Worm (Caenorhabditis elegans) whole organism, L2 larva: ENCODE measurements around the gene F20D6.2.

Source experiments
- R02D3.7 ChIP-seq: fragments of 150-350 bp; optimal IDR thresholded peaks from 2 replicates; lab custom pipeline; 2014; ENCODE audit warnings: missing biosample characterization, missing genetic modification characterization
- aly-2 ChIP-seq: fragments of 150-350 bp; optimal IDR thresholded peaks from 2 replicates; lab custom pipeline; 2014; ENCODE audit warnings: missing biosample characterization, missing genetic modification characterization
- egl-27 ChIP-seq: sonication (generic microtip); optimal IDR thresholded peaks from 3 replicates; lab custom pipeline; 2017; ENCODE audit warnings: missing biosample characterization, missing genetic modification reagents, missing genetic modification characterization
- elt-1 ChIP-seq: fragments of 150-350 bp; optimal IDR thresholded peaks from 2 replicates; lab custom pipeline; 2014; ENCODE audit warnings: missing biosample characterization, missing genetic modification characterization
- lsy-2 ChIP-seq, 2 experiments: fragments of 150-350 bp in 1 of 2; sonication (generic microtip) in 1 of 2; optimal IDR thresholded peaks; 2 replicates each; lab custom pipeline; 2014 to 2017; ENCODE audit warnings: missing biosample characterization in 2 of 2, missing genetic modification characterization in 2 of 2
- nhr-11 ChIP-seq: fragments of 150-350 bp; optimal IDR thresholded peaks from 2 replicates; lab custom pipeline; 2014; ENCODE audit warnings: missing biosample characterization, missing genetic modification characterization
- nhr-12 ChIP-seq: fragments of 150-350 bp; optimal IDR thresholded peaks from 2 replicates; lab custom pipeline; 2014; ENCODE audit warnings: missing biosample characterization, missing genetic modification characterization
- skn-1 ChIP-seq: sonication (generic microtip); optimal IDR thresholded peaks from 2 replicates; lab custom pipeline; 2017; ENCODE audit warnings: missing biosample characterization, missing genetic modification characterization
- snpc-4 ChIP-seq: fragments of 150-350 bp; optimal IDR thresholded peaks from 2 replicates; lab custom pipeline; 2014; ENCODE audit warnings: missing biosample characterization, missing genetic modification characterization
- unc-62 ChIP-seq: fragments of 150-350 bp; optimal IDR thresholded peaks from 2 replicates; lab custom pipeline; 2014; ENCODE audit warnings: missing biosample characterization, missing genetic modification reagents, missing genetic modification characterization
- zag-1 ChIP-seq: fragments of 150-350 bp; optimal IDR thresholded peaks from 2 replicates; lab custom pipeline; 2014; ENCODE audit warnings: missing biosample characterization, missing genetic modification characterization
- ztf-4 ChIP-seq: fragments of 150-350 bp; optimal IDR thresholded peaks from 2 replicates; lab custom pipeline; 2014; ENCODE audit warnings: missing biosample characterization, missing genetic modification characterization

ce11 chrV:8177349-8177748 lies 8.5 kb upstream of the F20D6.2 start, which contains the start of gene F20D6.9:
- no peak for TF ChIP-seq lsy-2 (tag; optimal IDR thresholded peaks at IDR 0.05; lab: Kevin White, UChicago)
- TF ChIP-seq unc-62: no peak
- TF ChIP-seq aly-2 (tag; lab: Kevin White, UChicago): no peak
- no peak for TF ChIP-seq egl-27 (tag; lab: Kevin White, UChicago)
- no peak for TF ChIP-seq elt-1 (tag; lab: Kevin White, UChicago)
- no peak for TF ChIP-seq ztf-4 (tag; lab: Kevin White, UChicago)
- TF ChIP-seq nhr-11 (tag; lab: Kevin White, UChicago): no peak
- TF ChIP-seq snpc-4 (tag; lab: Kevin White, UChicago): no peak
- TF ChIP-seq R02D3.7 (tag; lab: Kevin White, UChicago): no peak
- no peak for TF ChIP-seq zag-1
- TF ChIP-seq nhr-12 (tag; lab: Kevin White, UChicago): no peak
- TF ChIP-seq skn-1 (tag; lab: Kevin White, UChicago): no peak
